Fruit fly (Drosophila melanogaster): Measurements from ENCODE around the gene hfp.

Gene hfp

dm6 chr3L:1463547-1463946 is 38.8 kb downstream of the hfp start, which contains the start of gene rho:
Gene rho (plus strand): TSS chr3L:1463811.
- TF ChIP-seq woc (GFP tag; optimal IDR thresholded peaks at IDR 0.05) (no peak), Mio (GFP tag; optimal IDR thresholded peaks at IDR 0.05) (no peak), CG9705 (GFP tag; optimal IDR thresholded peaks at IDR 0.05) (no peak), br (GFP tag; optimal IDR thresholded peaks at IDR 0.05) (peak; percentile 5), GATAd (GFP tag; optimal IDR thresholded peaks at IDR 0.05) (no peak), Rel (GFP tag; optimal IDR thresholded peaks at IDR 0.05) (no peak), Rel (tag; optimal IDR thresholded peaks at IDR 0.05) (peak; percentile 29), Myc (optimal IDR thresholded peaks at IDR 0.05) (no peak), Hnf4 (GFP tag; optimal IDR thresholded peaks at IDR 0.05) (peak; percentile 18), rgr (GFP tag; optimal IDR thresholded peaks at IDR 0.05) (peak; percentile 39), fru (GFP tag; optimal IDR thresholded peaks at IDR 0.05) (peak; percentile 3), HLH106 (tag; optimal IDR thresholded peaks at IDR 0.05) (peak; percentile 6), CrebA (GFP tag; optimal IDR thresholded peaks at IDR 0.05; ENCODE audit: borderline replicate concordance) (peak; percentile 23), Dif (GFP tag; optimal IDR thresholded peaks at IDR 0.05; ENCODE audit: partially characterized antibody) (peak; percentile 70), Vsx2 (GFP tag; optimal IDR thresholded peaks at IDR 0.05; ENCODE audit: partially characterized antibody) (peak; percentile 8), Sp1 (GFP tag; optimal IDR thresholded peaks at IDR 0.05) (peak; percentile 30), Hr83 (GFP tag; optimal IDR thresholded peaks at IDR 0.05; ENCODE audit: poor library complexity, severe bottlenecking) (no peak), CG32264 (GFP tag; optimal IDR thresholded peaks at IDR 0.05) (no peak), jim (GFP tag; optimal IDR thresholded peaks at IDR 0.05) (peak; percentile 57), ey (GFP tag; optimal IDR thresholded peaks at IDR 0.05) (no peak), foxo (GFP tag; optimal IDR thresholded peaks at IDR 0.05) (peak in 1 of 2 experiments; percentile 17)

DNA sequence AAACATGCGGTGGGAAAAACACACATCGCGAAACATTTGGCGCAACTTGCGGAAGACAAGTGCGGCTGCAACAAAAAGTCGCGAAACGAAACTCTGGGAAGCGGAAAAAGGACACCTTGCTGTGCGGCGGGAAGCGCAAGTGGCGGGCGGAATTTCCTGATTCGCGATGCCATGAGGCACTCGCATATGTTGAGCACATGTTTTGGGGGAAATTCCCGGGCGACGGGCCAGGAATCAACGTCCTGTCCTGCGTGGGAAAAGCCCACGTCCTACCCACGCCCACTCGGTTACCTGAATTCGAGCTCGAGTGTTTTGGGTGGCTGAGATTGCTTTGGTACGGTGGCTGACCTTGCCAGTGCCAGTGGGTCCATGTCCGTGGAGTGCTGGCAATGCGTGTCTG is 40.6 kb downstream of the hfp start:
- TF ChIP-seq Abd-B (GFP tag; optimal IDR thresholded peaks at IDR 0.05) = no peak
- no peak for TF ChIP-seq Sp1 (GFP tag; optimal IDR thresholded peaks at IDR 0.05)
- TF ChIP-seq sv (GFP tag; optimal IDR thresholded peaks at IDR 0.05) = no peak
- TF ChIP-seq Hr78 (GFP tag; optimal IDR thresholded peaks at IDR 0.05) = no peak
- TF ChIP-seq fru (GFP tag; optimal IDR thresholded peaks at IDR 0.05) = no peak
- no peak for TF ChIP-seq dmrt93B (GFP tag; optimal IDR thresholded peaks at IDR 0.05)
- no peak for TF ChIP-seq CG32264 (GFP tag; optimal IDR thresholded peaks at IDR 0.05)
- TF ChIP-seq pan (optimal IDR thresholded peaks at IDR 0.05) = no peak
- no peak for TF ChIP-seq GATAd (GFP tag; optimal IDR thresholded peaks at IDR 0.05)
- TF ChIP-seq lola (GFP tag; optimal IDR thresholded peaks at IDR 0.05) = no peak

dm6 chr3L:1457998-1458728 is 44.2 kb downstream of the hfp start:
- TF ChIP-seq brk (GFP tag; optimal IDR thresholded peaks at IDR 0.05) (no peak), N (GFP tag; optimal IDR thresholded peaks at IDR 0.05) (no peak), Vsx2 (GFP tag; optimal IDR thresholded peaks at IDR 0.05; ENCODE audit: partially characterized antibody) (peak; percentile 19), pan (optimal IDR thresholded peaks at IDR 0.05) (no peak), Rel (GFP tag; optimal IDR thresholded peaks at IDR 0.05) (no peak), Rel (tag; optimal IDR thresholded peaks at IDR 0.05) (no peak), sage (GFP tag; optimal IDR thresholded peaks at IDR 0.05) (no peak), Hr83 (GFP tag; optimal IDR thresholded peaks at IDR 0.05; ENCODE audit: poor library complexity, severe bottlenecking) (no peak), Jra (GFP tag; optimal IDR thresholded peaks at IDR 0.05) (no peak), Hnf4 (GFP tag; optimal IDR thresholded peaks at IDR 0.05) (no peak), GATAd (GFP tag; optimal IDR thresholded peaks at IDR 0.05) (no peak), dsf (GFP tag; optimal IDR thresholded peaks at IDR 0.05; ENCODE audit: borderline replicate concordance) (no peak), Dif (GFP tag; optimal IDR thresholded peaks at IDR 0.05; ENCODE audit: partially characterized antibody) (no peak), Dfd (GFP tag; optimal IDR thresholded peaks at IDR 0.05) (no peak), Sp1 (GFP tag; optimal IDR thresholded peaks at IDR 0.05) (peak; percentile 42), CG32264 (GFP tag; optimal IDR thresholded peaks at IDR 0.05) (no peak), h (GFP tag; optimal IDR thresholded peaks at IDR 0.05) (peak; percentile 66), tai (GFP tag; optimal IDR thresholded peaks at IDR 0.05) (no peak), HLH106 (tag; optimal IDR thresholded peaks at IDR 0.05) (peak; percentile 64), dmrt93B (GFP tag; optimal IDR thresholded peaks at IDR 0.05) (peak; percentile 46), fru (GFP tag; optimal IDR thresholded peaks at IDR 0.05) (peak; percentile 85), sv (GFP tag; optimal IDR thresholded peaks at IDR 0.05) (no peak), dl (GFP tag; optimal IDR thresholded peaks at IDR 0.05; ENCODE audit: insufficient read depth in 1 of 2, partially characterized antibody in 2 of 2) (no peak), Myc (optimal IDR thresholded peaks at IDR 0.05) (no peak), woc (GFP tag; optimal IDR thresholded peaks at IDR 0.05) (peak; percentile 26), br (GFP tag; optimal IDR thresholded peaks at IDR 0.05) (peak; percentile 47), rgr (GFP tag; optimal IDR thresholded peaks at IDR 0.05) (peak; percentile 35), foxo (GFP tag; optimal IDR thresholded peaks at IDR 0.05) (peak in 1 of 2 experiments; percentile 79), lola (GFP tag; optimal IDR thresholded peaks at IDR 0.05) (no peak), Abd-B (GFP tag; optimal IDR thresholded peaks at IDR 0.05) (no peak), ey (GFP tag; optimal IDR thresholded peaks at IDR 0.05) (peak; percentile 54), psq (GFP tag; optimal IDR thresholded peaks at IDR 0.05) (peak; percentile 38), Hr78 (GFP tag; optimal IDR thresholded peaks at IDR 0.05) (no peak), jim (GFP tag; optimal IDR thresholded peaks at IDR 0.05) (no peak), CrebA (GFP tag; optimal IDR thresholded peaks at IDR 0.05; ENCODE audit: borderline replicate concordance) (no peak), CG9705 (GFP tag; optimal IDR thresholded peaks at IDR 0.05) (peak; percentile 10), OdsH (GFP tag; optimal IDR thresholded peaks at IDR 0.05) (peak; percentile 41), Mio (GFP tag; optimal IDR thresholded peaks at IDR 0.05) (no peak), usp (GFP tag; optimal IDR thresholded peaks at IDR 0.05) (no peak)

Measured in whole organism, wandering third instar larva.